Fruit fly (Drosophila melanogaster): ENCODE results near the gene CG9541.

The CG9541 gene

dm6 chr2L:8982584-8983302 lies 7.5 kb upstream of the CG9541 start (continued):
- no peak for TF ChIP-seq nerfin-2 (GFP tag; IDR thresholded peaks at IDR 0.05; ENCODE audit: partially characterized antibody)
- TF ChIP-seq CG8388 (GFP tag; optimal IDR thresholded peaks at IDR 0.05) = peak; percentile 31
- TF ChIP-seq dmrt99B (tag; optimal IDR thresholded peaks at IDR 0.05) = peak; percentile 75
- peak in 1 of 2 experiments; percentile 67 for TF ChIP-seq Hr78 (GFP tag; optimal IDR thresholded peaks at IDR 0.05)
- no peak for TF ChIP-seq ewg (GFP tag; optimal IDR thresholded peaks at IDR 0.05)
- 0 out of 2 replicates have a peak, but pooled peaks have one; percentile 35 for TF ChIP-seq E2f1 (GFP tag; IDR thresholded peaks at IDR 0.05)
- TF ChIP-seq CG9609 (GFP tag; optimal IDR thresholded peaks at IDR 0.05) = no peak
- no peak for TF ChIP-seq CG4404 (GFP tag; IDR thresholded peaks at IDR 0.05)
- no peak for TF ChIP-seq gcm2 (GFP tag; optimal IDR thresholded peaks at IDR 0.05)
- peak; percentile 48 for TF ChIP-seq grau (tag; optimal IDR thresholded peaks at IDR 0.05)
- TF ChIP-seq YL-1 (GFP tag; optimal IDR thresholded peaks at IDR 0.05) = no peak
- TF ChIP-seq CG10431 (GFP tag; optimal IDR thresholded peaks at IDR 0.05) = no peak
- TF ChIP-seq maf-S (GFP tag; optimal IDR thresholded peaks at IDR 0.05) = peak; percentile 44
- peak; percentile 49 for TF ChIP-seq CG2120 (GFP tag; optimal IDR thresholded peaks at IDR 0.05)
- no peak for TF ChIP-seq Usf (GFP tag; optimal IDR thresholded peaks at IDR 0.05)
- peak; percentile 63; the same call in 2 of the 3 replicates for TF ChIP-seq CG17361 (GFP tag; IDR thresholded peaks at IDR 0.05)
- no peak for TF ChIP-seq otp (GFP tag; IDR thresholded peaks at IDR 0.05)
- TF ChIP-seq CG18599 (GFP tag; optimal IDR thresholded peaks at IDR 0.05) = peak; percentile 44
- TF ChIP-seq gt (GFP tag; IDR thresholded peaks at IDR 0.05) = no peak
- TF ChIP-seq lola (GFP tag; optimal IDR thresholded peaks at IDR 0.05) = no peak
- TF ChIP-seq CG34376 (GFP tag; optimal IDR thresholded peaks at IDR 0.05) = no peak
- TF ChIP-seq CG14667 (GFP tag; IDR thresholded peaks at IDR 0.05) = no peak
- no peak for TF ChIP-seq TFAM (GFP tag; optimal IDR thresholded peaks at IDR 0.05)
- TF ChIP-seq Hmx (GFP tag; optimal IDR thresholded peaks at IDR 0.05) = no peak
- no peak for TF ChIP-seq Opbp (GFP tag; IDR thresholded peaks at IDR 0.05; ENCODE audit: partially characterized antibody)
- TF ChIP-seq CG18011 (GFP tag; optimal IDR thresholded peaks at IDR 0.05) = peak; percentile 2
- TF ChIP-seq vvl (GFP tag; IDR thresholded peaks at IDR 0.05) = no peak; the same call in 1 of the 2 replicates
- TF ChIP-seq CG7928 (GFP tag; optimal IDR thresholded peaks at IDR 0.05) = peak; percentile 4
- no peak for TF ChIP-seq pnt (GFP tag; optimal IDR thresholded peaks at IDR 0.05)
- TF ChIP-seq CG6175 (GFP tag; IDR thresholded peaks at IDR 0.05) = no peak
- no peak for TF ChIP-seq prd (optimal IDR thresholded peaks at IDR 0.05)
- TF ChIP-seq prd (GFP tag; IDR thresholded peaks at IDR 0.05) = no peak; the same call in 2 of the 3 replicates
- TF ChIP-seq zfh2 (GFP tag; optimal IDR thresholded peaks at IDR 0.05) = peak; percentile 21
- TF ChIP-seq Dll (GFP tag; IDR thresholded peaks at IDR 0.05; ENCODE audit: partially characterized antibody) = no peak
- peak; percentile 59 for TF ChIP-seq CG10209 (GFP tag; optimal IDR thresholded peaks at IDR 0.05)
- TF ChIP-seq Scr (GFP tag; IDR thresholded peaks at IDR 0.05; ENCODE audit: partially characterized antibody) = no peak
- TF ChIP-seq cas (GFP tag; IDR thresholded peaks at IDR 0.05) = no peak
- no peak for TF ChIP-seq CG43689 (GFP tag; IDR thresholded peaks at IDR 0.05)
- peak; percentile 62 for TF ChIP-seq Ptx1 (GFP tag; IDR thresholded peaks at IDR 0.05)
- TF ChIP-seq wor (GFP tag; IDR thresholded peaks at IDR 0.05) = no peak
- TF ChIP-seq CG17385 (GFP tag; optimal IDR thresholded peaks at IDR 0.05) = peak; percentile 47
- TF ChIP-seq tna (GFP tag; IDR thresholded peaks at IDR 0.05; ENCODE audit: partially characterized antibody) = no peak
- no peak for TF ChIP-seq Doc3 (GFP tag; IDR thresholded peaks at IDR 0.05; ENCODE audit: partially characterized antibody)
- TF ChIP-seq CG14050 (GFP tag; IDR thresholded peaks at IDR 0.05) = peak; percentile 25; the same call in 1 of the 3 replicates
- TF ChIP-seq E2f2 (GFP tag; IDR thresholded peaks at IDR 0.05) = peak; percentile 54; the same call in 1 of the 2 replicates
- no peak for TF ChIP-seq CG31224 (GFP tag; IDR thresholded peaks at IDR 0.05)
- TF ChIP-seq Pdp1 (GFP tag; optimal IDR thresholded peaks at IDR 0.05) = peak; percentile 8 to 23
- peak; percentile 76 for TF ChIP-seq CG13624 (GFP tag; optimal IDR thresholded peaks at IDR 0.05)
- peak; percentile 70; the same call in 1 of the 3 replicates for TF ChIP-seq so (GFP tag; IDR thresholded peaks at IDR 0.05)

All from whole organism, embryonic.